Worm (Caenorhabditis elegans) whole organism, L3 larva: ENCODE results near the gene clec-43.

Experiments
- R02D3.7 ChIP-seq: fragments of 150-350 bp; optimal IDR thresholded peaks from 2 replicates; lab custom pipeline; 2014; ENCODE audit warnings: missing biosample characterization, missing genetic modification characterization
- aly-2 ChIP-seq: fragments of 150-350 bp; optimal IDR thresholded peaks from 2 replicates; lab custom pipeline; 2014; ENCODE audit warnings: missing biosample characterization, missing genetic modification characterization
- ama-1 ChIP-seq: fragments of 150-350 bp; optimal IDR thresholded peaks from 2 replicates; lab custom pipeline; 2018
- ceh-16 ChIP-seq: sonication (generic microtip); optimal IDR thresholded peaks from 2 replicates; lab custom pipeline; 2017; ENCODE audit warnings: missing biosample characterization, missing genetic modification characterization
- ceh-28 ChIP-seq: fragments of 150-350 bp; optimal IDR thresholded peaks from 2 replicates; lab custom pipeline; 2014; ENCODE audit warnings: missing biosample characterization, missing genetic modification reagents, missing genetic modification characterization
- daf-12 ChIP-seq: fragments of 150-350 bp; optimal IDR thresholded peaks from 2 replicates; lab custom pipeline; 2014; ENCODE audit warnings: missing biosample characterization, missing genetic modification reagents, missing genetic modification characterization
- egl-27 ChIP-seq: sonication (generic microtip); optimal IDR thresholded peaks from 4 replicates; lab custom pipeline; 2017; ENCODE audit warnings: missing biosample characterization, missing genetic modification reagents, missing genetic modification characterization
- egl-5 ChIP-seq: fragments of 150-350 bp; optimal IDR thresholded peaks from 2 replicates; lab custom pipeline; 2017; ENCODE audit warnings: missing biosample characterization, missing genetic modification reagents, missing genetic modification characterization, inconsistent platforms
- elt-1 ChIP-seq: fragments of 150-350 bp; optimal IDR thresholded peaks from 2 replicates; lab custom pipeline; 2014; ENCODE audit warnings: missing biosample characterization, missing genetic modification characterization
- elt-2 ChIP-seq: sonication (generic microtip); optimal IDR thresholded peaks from 2 replicates; lab custom pipeline; 2016; ENCODE audit warnings: missing genetic modification reagents, mild to moderate bottlenecking, missing genetic modification characterization, missing compliant biosample characterization
- eor-1 ChIP-seq, 2 experiments: fragments of 150-350 bp; optimal IDR thresholded peaks; 2 replicates each; lab custom pipeline; 2014 to 2018; ENCODE audit warnings: missing biosample characterization in 2 of 2, missing genetic modification characterization in 2 of 2
- fkh-10 ChIP-seq: sonication (generic microtip); optimal IDR thresholded peaks from 2 replicates; lab custom pipeline; 2017; ENCODE audit warnings: missing biosample characterization, missing genetic modification reagents, missing genetic modification characterization
- fos-1 ChIP-seq: fragments of 150-350 bp; optimal IDR thresholded peaks from 2 replicates; lab custom pipeline; 2014; ENCODE audit warnings: missing biosample characterization, missing genetic modification characterization
- hmg-11 ChIP-seq: sonication (generic microtip); optimal IDR thresholded peaks from 2 replicates; lab custom pipeline; 2016; ENCODE audit warnings: missing genetic modification characterization, missing compliant biosample characterization
- lsy-12 ChIP-seq: sonication (generic microtip); optimal IDR thresholded peaks from 2 replicates; lab custom pipeline; 2016; ENCODE audit warnings: mild to moderate bottlenecking, missing genetic modification characterization, missing compliant biosample characterization
- mml-1 ChIP-seq: fragments of 150-350 bp; sonication (generic microtip); optimal IDR thresholded peaks from 3 replicates; lab custom pipeline; 2014; ENCODE audit warnings: missing biosample characterization, missing genetic modification characterization
- nfya-1 ChIP-seq: sonication (generic microtip); optimal IDR thresholded peaks from 2 replicates; lab custom pipeline; 2017; ENCODE audit warnings: missing genetic modification characterization, mild to moderate bottlenecking, missing compliant biosample characterization, antibody characterized with exemption, moderate library complexity; ENCODE audit not compliant: insufficient read depth
- nhr-23 ChIP-seq: fragments of 150-350 bp; optimal IDR thresholded peaks from 2 replicates; lab custom pipeline; 2014; ENCODE audit warnings: missing biosample characterization, missing genetic modification reagents, missing genetic modification characterization
- nhr-237 ChIP-seq: fragments of 150-350 bp; optimal IDR thresholded peaks from 2 replicates; lab custom pipeline; 2014; ENCODE audit warnings: missing biosample characterization, missing genetic modification characterization
- nhr-25 ChIP-seq: sonication (generic microtip); optimal IDR thresholded peaks from 2 replicates; lab custom pipeline; 2017; ENCODE audit warnings: missing biosample characterization, missing genetic modification characterization
- nhr-28 ChIP-seq: fragments of 150-350 bp; optimal IDR thresholded peaks from 2 replicates; lab custom pipeline; 2014; ENCODE audit warnings: missing biosample characterization, missing genetic modification characterization
- nhr-43 ChIP-seq: sonication (generic microtip); optimal IDR thresholded peaks from 2 replicates; lab custom pipeline; 2016; ENCODE audit warnings: mild to moderate bottlenecking, missing genetic modification characterization, missing compliant biosample characterization; ENCODE audit not compliant: poor library complexity, severe bottlenecking
- nhr-67 ChIP-seq: fragments of 150-350 bp; optimal IDR thresholded peaks from 2 replicates; lab custom pipeline; 2014; ENCODE audit warnings: missing biosample characterization, missing genetic modification characterization
- nhr-76 ChIP-seq: fragments of 150-350 bp; sonication (generic microtip); optimal IDR thresholded peaks from 5 replicates; lab custom pipeline; 2014; ENCODE audit warnings: missing biosample characterization, missing genetic modification characterization
- pqm-1 ChIP-seq: fragments of 150-350 bp; optimal IDR thresholded peaks from 2 replicates; lab custom pipeline; 2017; ENCODE audit warnings: missing biosample characterization, missing genetic modification characterization, inconsistent platforms
- skn-1 ChIP-seq: fragments of 150-350 bp; optimal IDR thresholded peaks from 2 replicates; lab custom pipeline; 2014; ENCODE audit warnings: missing biosample characterization, missing genetic modification characterization
- snpc-4 ChIP-seq: fragments of 150-350 bp; optimal IDR thresholded peaks from 2 replicates; lab custom pipeline; 2014; ENCODE audit warnings: missing biosample characterization, missing genetic modification characterization
- tbx-2 ChIP-seq: sonication (generic microtip); optimal IDR thresholded peaks from 2 replicates; lab custom pipeline; 2016; ENCODE audit warnings: mild to moderate bottlenecking, missing genetic modification characterization, missing compliant biosample characterization
- unc-39 ChIP-seq: sonication (generic microtip); optimal IDR thresholded peaks from 4 replicates; lab custom pipeline; 2017; ENCODE audit warnings: missing biosample characterization, missing genetic modification characterization
- unc-62 ChIP-seq: fragments of 150-350 bp; sonication (generic microtip); optimal IDR thresholded peaks from 4 replicates; lab custom pipeline; 2014; ENCODE audit warnings: missing biosample characterization, missing genetic modification reagents, missing genetic modification characterization
- ztf-11 ChIP-seq: fragments of 150-350 bp; optimal IDR thresholded peaks from 2 replicates; lab custom pipeline; 2014; ENCODE audit warnings: missing biosample characterization, missing genetic modification characterization
- ztf-4 ChIP-seq: fragments of 150-350 bp; optimal IDR thresholded peaks from 2 replicates; lab custom pipeline; 2014; ENCODE audit warnings: missing biosample characterization, missing genetic modification characterization

clec-43 gene

DNA sequence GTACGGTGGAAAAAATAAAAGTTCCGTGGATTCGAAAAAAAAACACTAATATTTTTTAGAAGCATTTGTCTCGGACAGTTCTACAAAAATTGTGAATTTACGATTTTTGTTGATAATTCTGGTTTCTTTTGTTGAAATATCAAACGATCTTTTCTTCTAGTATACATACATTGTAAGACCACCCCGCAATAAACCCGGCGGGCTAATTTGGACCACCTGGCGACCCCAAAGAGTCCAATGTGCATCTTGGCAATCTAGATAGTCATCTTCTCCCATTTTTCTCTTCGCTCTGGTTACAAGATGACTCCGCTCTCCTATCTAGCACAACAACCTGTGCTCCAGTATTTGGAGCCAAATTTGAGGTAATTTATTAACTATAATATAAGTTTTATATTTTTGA lies 28.1 kb upstream of the clec-43 start, which contains the start of gene fbxc-29:
TSS of gene fbxc-29 (plus strand) at position 301 of the 400 bp plus-strand sequence.
- TF ChIP-seq egl-5 (tag; lab: Kevin White, UChicago): no peak
- TF ChIP-seq nhr-23 (tag; lab: Kevin White, UChicago): no peak
- no peak for TF ChIP-seq egl-27 (tag; lab: Kevin White, UChicago)
- no peak for TF ChIP-seq unc-62 (GFP tag; lab: Kevin White, UChicago)
- no peak for TF ChIP-seq skn-1
- no peak for TF ChIP-seq R02D3.7 (tag; lab: Kevin White, UChicago)
- no peak for TF ChIP-seq ztf-11 (tag; lab: Kevin White, UChicago)
- TF ChIP-seq ztf-4 (tag; lab: Kevin White, UChicago): no peak
- TF ChIP-seq tbx-2 (tag; lab: Kevin White, UChicago): no peak
- no peak for TF ChIP-seq ceh-16 (tag; lab: Kevin White, UChicago)
- no peak for TF ChIP-seq elt-1 (tag; lab: Kevin White, UChicago)
- no peak for TF ChIP-seq unc-39 (tag; lab: Kevin White, UChicago)
- TF ChIP-seq nhr-237 (tag; lab: Kevin White, UChicago): no peak
- TF ChIP-seq aly-2 (tag; lab: Kevin White, UChicago): no peak
- TF ChIP-seq nhr-76 (tag; lab: Kevin White, UChicago): no peak
- no peak for TF ChIP-seq fkh-10 (GFP tag; lab: Kevin White, UChicago)

DNA sequence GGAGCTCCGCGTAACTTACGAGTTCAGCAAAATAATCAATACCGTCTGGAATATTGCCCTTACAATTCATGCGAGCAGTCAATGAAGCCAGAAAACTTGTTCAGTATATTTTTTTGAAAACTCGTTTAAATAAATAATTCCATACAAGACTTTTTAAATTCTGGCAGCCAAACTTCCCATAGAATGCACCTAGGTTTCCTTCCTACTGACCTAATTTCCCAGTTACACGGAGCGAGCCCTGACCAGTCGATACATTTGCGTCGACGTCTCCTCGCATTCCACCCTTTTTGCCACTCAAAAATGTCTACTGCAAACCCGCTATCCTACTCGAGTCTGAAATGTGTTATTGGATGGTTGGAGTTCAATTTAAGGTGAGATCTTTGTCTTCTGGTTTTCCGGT lies 26.5 kb upstream of the clec-43 start, which contains the start of gene fbxc-30:
TSS of gene fbxc-30 (plus strand) at position 301 of the 400 bp plus-strand sequence.
- TF ChIP-seq eor-1 (tag; optimal IDR thresholded peaks at IDR 0.05; lab: Kevin White, UChicago) (no peak), ama-1 (no peak)

DNA sequence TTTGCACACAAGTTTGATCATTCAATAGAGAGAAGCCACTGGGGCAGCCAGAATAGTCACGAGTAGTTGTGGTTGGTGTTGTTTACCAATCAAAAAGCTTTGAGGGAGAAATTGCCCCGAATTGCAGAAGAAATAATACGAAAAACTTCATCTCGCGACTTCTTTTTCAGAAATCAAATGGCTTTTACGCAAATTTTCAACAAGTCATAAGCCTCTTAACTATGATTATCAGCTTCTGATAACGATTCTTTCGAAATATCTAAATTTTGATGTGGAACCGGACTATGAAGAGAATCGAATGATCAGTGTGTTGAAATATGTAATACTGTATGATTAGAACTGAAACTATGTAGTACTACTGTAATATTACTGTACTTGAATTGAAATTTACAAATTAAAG lies 23.5 kb upstream of the clec-43 start:
- TF ChIP-seq nhr-25 (tag; lab: Kevin White, UChicago): no peak
- TF ChIP-seq elt-2 (tag; lab: Kevin White, UChicago): peak; percentile 52

DNA sequence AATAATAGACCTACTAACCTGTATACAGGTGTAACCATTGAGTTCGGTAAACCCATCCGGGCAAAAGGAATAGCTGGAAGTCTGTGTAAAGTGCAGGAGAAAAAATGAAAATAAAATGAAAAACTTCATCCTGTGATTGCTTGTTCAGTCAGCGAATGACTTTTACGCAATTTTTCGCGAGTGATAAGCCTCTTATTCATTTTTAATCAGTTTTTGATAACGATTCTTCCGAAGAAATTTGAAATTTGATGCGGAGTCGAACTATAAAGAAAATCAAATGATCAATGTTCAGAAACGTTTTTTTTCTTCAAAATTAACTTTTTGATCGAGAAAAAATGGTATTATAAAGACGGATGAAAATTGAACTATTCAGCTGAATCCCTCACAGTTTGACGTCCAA lies 21.1 kb upstream of the clec-43 start:
- TF ChIP-seq ama-1 (no peak), pqm-1 (tag; lab: Kevin White, UChicago) (peak; percentile 39), elt-2 (tag; lab: Kevin White, UChicago) (peak; percentile 84)
- TF ChIP-seq, all 47 proteins: peak for 2

DNA sequence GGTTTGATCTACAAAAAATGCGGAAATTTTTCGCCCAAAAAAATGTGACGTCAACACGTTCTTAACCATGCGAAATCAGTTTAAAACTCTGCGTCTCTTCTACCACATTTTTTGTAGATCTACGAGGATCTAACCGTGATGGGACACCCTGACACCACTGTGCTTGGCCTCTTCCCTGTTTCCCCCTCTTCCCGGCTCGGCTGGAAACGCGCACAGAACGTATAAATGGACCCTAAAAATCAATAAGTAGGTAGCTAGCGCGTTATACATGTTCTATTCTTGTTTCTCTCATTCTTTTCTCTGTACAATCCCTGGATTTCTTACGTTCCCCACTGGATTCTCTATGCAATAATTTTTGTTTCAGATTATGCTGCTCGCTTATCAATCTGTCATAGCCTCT lies 20.3 kb upstream of the clec-43 start, which contains the start of gene fbxc-28:
TSS of gene fbxc-28 (plus strand) at position 301 of the 400 bp plus-strand sequence.
- no peak for TF ChIP-seq hmg-11
- TF ChIP-seq nhr-23 (tag; lab: Kevin White, UChicago): no peak
- TF ChIP-seq ceh-28 (tag; lab: Kevin White, UChicago): no peak
- TF ChIP-seq fos-1 (tag; lab: Kevin White, UChicago): no peak
- TF ChIP-seq skn-1: no peak
- TF ChIP-seq nhr-43 (tag; lab: Kevin White, UChicago): no peak
- no peak for TF ChIP-seq eor-1 (tag; optimal IDR thresholded peaks at IDR 0.05; lab: Kevin White, UChicago)
- no peak for TF ChIP-seq daf-12 (tag; lab: Kevin White, UChicago)
- no peak for TF ChIP-seq lsy-12 (tag; lab: Kevin White, UChicago)
- TF ChIP-seq nfya-1 (tag; lab: Kevin White, UChicago): no peak
- TF ChIP-seq snpc-4 (tag; lab: Kevin White, UChicago): no peak

DNA sequence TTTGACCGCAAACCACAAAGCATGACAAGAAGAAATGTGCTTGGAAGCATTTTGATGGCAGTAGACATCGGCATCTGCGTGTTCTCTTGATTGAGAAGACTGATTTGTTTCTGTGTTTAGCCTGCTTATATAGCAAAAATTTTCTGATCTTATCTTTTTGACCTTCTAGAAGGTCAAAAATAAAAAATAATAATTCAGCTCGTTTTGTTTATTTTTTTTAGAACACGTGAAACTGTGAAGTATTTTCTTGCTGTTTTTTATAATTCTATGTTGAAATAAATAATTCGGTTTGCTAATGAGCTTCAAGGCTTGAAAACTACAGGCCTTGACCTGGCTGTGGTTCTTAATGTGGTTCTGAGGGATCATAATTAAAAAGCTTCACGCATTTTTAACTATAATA lies 16.5 kb upstream of the clec-43 start, which contains the start of gene R07C3.13:
TSS of gene R07C3.13 (minus strand) at position 101 of the 400 bp plus-strand sequence.
- TF ChIP-seq pqm-1 (tag; lab: Kevin White, UChicago) (no peak), unc-39 (tag; lab: Kevin White, UChicago) (no peak), lsy-12 (tag; lab: Kevin White, UChicago) (no peak), nhr-28 (tag; lab: Kevin White, UChicago) (no peak), ztf-4 (tag; lab: Kevin White, UChicago) (no peak), mml-1 (tag; lab: Kevin White, UChicago) (no peak), snpc-4 (tag; lab: Kevin White, UChicago) (no peak), nhr-23 (tag; lab: Kevin White, UChicago) (no peak), nfya-1 (tag; lab: Kevin White, UChicago) (no peak), nhr-67 (tag; lab: Kevin White, UChicago) (no peak)
